Fruit fly (Drosophila melanogaster) whole organism, prepupa: ENCODE data around the gene Pfdn5.

Experiments used
- CG10669 ChIP-seq: fragments of 200-800 bp; sonication (Bioruptor generic); optimal IDR thresholded peaks from 3 replicates; lab custom pipeline; 2018; ENCODE audit warnings: missing biosample characterization, mild to moderate bottlenecking, missing genetic modification characterization, moderate library complexity
- CG11294 ChIP-seq: fragments of 200-800 bp; sonication (Bioruptor generic); IDR thresholded peaks from 2 replicates; pipeline ENCODE4 v1.3.6; 2022; ENCODE audit warnings: missing biosample characterization, missing genetic modification characterization
- CG15336 ChIP-seq: fragments of 200-800 bp; sonication (Bioruptor generic); IDR thresholded peaks from 2 replicates; pipeline ENCODE4 v1.3.6; 2022; ENCODE audit warnings: missing biosample characterization, missing genetic modification characterization
- CG3032 ChIP-seq: fragments of 200-800 bp; optimal IDR thresholded peaks from 2 replicates; lab custom pipeline; 2019; ENCODE audit warnings: missing biosample characterization, mild to moderate bottlenecking, missing genetic modification characterization, moderate library complexity
- CG3919 ChIP-seq: fragments of 200-800 bp; sonication (Bioruptor generic); optimal IDR thresholded peaks from 3 replicates; lab custom pipeline; 2016; ENCODE audit warnings: missing biosample characterization, missing genetic modification characterization
- Eip75B ChIP-seq: fragments of 200-800 bp; sonication (Bioruptor generic); optimal IDR thresholded peaks from 3 replicates; lab custom pipeline; 2016; ENCODE audit warnings: missing biosample characterization, missing genetic modification characterization
- Ets96B ChIP-seq: fragments of 200-800 bp; optimal IDR thresholded peaks from 2 replicates; lab custom pipeline; 2019; ENCODE audit warnings: missing biosample characterization, mild to moderate bottlenecking, missing genetic modification characterization, moderate library complexity
- Gug ChIP-seq: fragments of 200-800 bp; sonication (Bioruptor generic); IDR thresholded peaks from 2 replicates; pipeline ENCODE4 v1.3.6; 2022; ENCODE audit warnings: missing biosample characterization, missing genetic modification characterization
- Hr38 ChIP-seq: sonication (Bioruptor generic); optimal IDR thresholded peaks from 2 replicates; lab custom pipeline; 2016; ENCODE audit warnings: missing biosample characterization, missing genetic modification characterization
- Hr39 ChIP-seq: fragments of 200-800 bp; sonication (Bioruptor generic); optimal IDR thresholded peaks from 2 replicates; lab custom pipeline; 2016; ENCODE audit warnings: missing biosample characterization, missing genetic modification characterization
- fd59A ChIP-seq: fragments of 200-800 bp; sonication (Bioruptor generic); optimal IDR thresholded peaks from 2 replicates; lab custom pipeline; 2017; ENCODE audit warnings: missing biosample characterization, mild to moderate bottlenecking, missing genetic modification characterization, missing genetic modification reagents
- spab ChIP-seq: fragments of 200-800 bp; sonication (Bioruptor generic); optimal IDR thresholded peaks from 2 replicates; lab custom pipeline; 2017; ENCODE audit warnings: missing biosample characterization, mild to moderate bottlenecking, missing genetic modification characterization, missing genetic modification reagents
- vri ChIP-seq: fragments of 200-800 bp; sonication (Bioruptor generic); optimal IDR thresholded peaks from 3 replicates; lab custom pipeline; 2016; ENCODE audit warnings: missing biosample characterization, mild to moderate bottlenecking, missing genetic modification characterization

DNA sequence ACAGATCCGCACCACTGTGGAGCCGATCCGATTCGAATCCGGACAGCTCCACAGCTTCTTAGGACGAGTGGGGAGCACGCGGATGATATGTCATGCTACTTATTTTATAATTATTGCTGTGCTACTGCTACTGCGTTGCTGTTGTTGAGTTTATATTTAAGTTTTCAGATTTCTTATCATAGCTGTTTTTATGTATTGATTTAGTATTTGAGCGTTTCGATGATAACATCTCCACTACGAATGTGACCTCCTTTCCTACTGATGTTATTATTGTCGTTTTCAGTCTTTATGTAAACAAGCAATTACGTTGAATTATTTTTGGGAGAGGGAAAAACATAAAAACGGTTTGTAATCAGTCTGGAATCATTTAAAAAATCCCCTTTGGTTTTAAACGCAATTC lies 30.8 kb upstream of the Pfdn5 start:
- TF ChIP-seq CG3919 (GFP tag; lab: Kevin White, UChicago) (no peak), Gug (no peak), fd59A (GFP tag; lab: Kevin White, UChicago) (no peak), Hr38 (GFP tag; lab: Kevin White, UChicago) (no peak), Ets96B (no peak), CG10669 (GFP tag; lab: Kevin White, UChicago) (no peak), CG3032 (tag; lab: Kevin White, UChicago) (no peak), CG11294 (no peak), Eip75B (GFP tag; lab: Kevin White, UChicago) (no peak), CG15336 (GFP tag; lab: Robert Waterston, UW) (no peak), Hr39 (GFP tag; lab: Kevin White, UChicago) (no peak), vri (no peak), spab (no peak)
